Fruit fly (Drosophila melanogaster) whole organism, embryonic: ENCODE results near the gene CG5892.

Experiments used
- CG10147 ChIP-seq: fragments of 200-800 bp; sonication (Bioruptor generic); optimal IDR thresholded peaks from 2 replicates; lab custom pipeline; 2019; ENCODE audit warnings: missing biosample characterization, mild to moderate bottlenecking, missing genetic modification characterization, moderate library complexity
- CG10654 ChIP-seq: fragments of 200-800 bp; sonication (Bioruptor generic); optimal IDR thresholded peaks from 2 replicates; lab custom pipeline; 2016; ENCODE audit warnings: missing biosample characterization, missing genetic modification characterization
- CG11560 ChIP-seq: fragments of 200-800 bp; sonication (Bioruptor generic); IDR thresholded peaks from 3 replicates; pipeline ENCODE4 v1.3.6; 2022; ENCODE audit warnings: missing biosample characterization, missing genetic modification characterization
- CG14667 ChIP-seq: fragments of 200-800 bp; sonication (Bioruptor generic); IDR thresholded peaks from 2 replicates; pipeline ENCODE4 v1.3.6; 2022; ENCODE audit warnings: missing biosample characterization, missing genetic modification characterization
- CG16779 ChIP-seq: fragments of 200-800 bp; sonication (Bioruptor generic); IDR thresholded peaks from 2 replicates; pipeline ENCODE4 v1.3.6; 2022; ENCODE audit warnings: missing biosample characterization, missing genetic modification characterization
- CG18476 ChIP-seq: fragments of 200-800 bp; sonication (Bioruptor generic); optimal IDR thresholded peaks from 2 replicates; lab custom pipeline; 2016; ENCODE audit warnings: missing biosample characterization, mild to moderate bottlenecking, missing genetic modification characterization
- CG2875 ChIP-seq: fragments of 200-800 bp; sonication (Bioruptor generic); optimal IDR thresholded peaks from 2 replicates; lab custom pipeline; 2017; ENCODE audit warnings: missing biosample characterization, mild to moderate bottlenecking, missing genetic modification characterization, missing genetic modification reagents
- CG2889 ChIP-seq: fragments of 200-800 bp; sonication (Bioruptor generic); IDR thresholded peaks from 3 replicates; pipeline ENCODE4 v1.3.6; 2022; ENCODE audit warnings: missing biosample characterization, missing genetic modification characterization
- CG33213 ChIP-seq: fragments of 200-800 bp; sonication (Bioruptor generic); optimal IDR thresholded peaks from 3 replicates; lab custom pipeline; 2016; ENCODE audit warnings: missing biosample characterization, missing genetic modification characterization
- CG4730 ChIP-seq: fragments of 200-800 bp; sonication (Bioruptor generic); IDR thresholded peaks from 2 replicates; pipeline ENCODE4 v1.3.6; 2022; ENCODE audit warnings: missing biosample characterization, missing genetic modification characterization
- CG5245 ChIP-seq: fragments of 200-800 bp; sonication (Bioruptor generic); optimal IDR thresholded peaks from 3 replicates; lab custom pipeline; 2016; ENCODE audit warnings: missing biosample characterization, missing genetic modification characterization
- CG6689 ChIP-seq: fragments of 200-800 bp; sonication (Bioruptor generic); IDR thresholded peaks from 2 replicates; pipeline ENCODE4 v1.3.6; 2022; ENCODE audit warnings: missing biosample characterization, missing genetic modification characterization
- CG7556 ChIP-seq: fragments of 200-800 bp; sonication (Bioruptor generic); optimal IDR thresholded peaks from 2 replicates; lab custom pipeline; 2017; ENCODE audit warnings: missing biosample characterization, mild to moderate bottlenecking, missing genetic modification characterization
- CG7745 ChIP-seq: fragments of 200-800 bp; sonication (Bioruptor generic); optimal IDR thresholded peaks from 2 replicates; lab custom pipeline; 2018; ENCODE audit warnings: missing biosample characterization, mild to moderate bottlenecking, missing genetic modification characterization, moderate library complexity
- CG8281 ChIP-seq: fragments of 200-800 bp; sonication (Bioruptor generic); optimal IDR thresholded peaks from 2 replicates; lab custom pipeline; 2018; ENCODE audit warnings: missing biosample characterization, mild to moderate bottlenecking, missing genetic modification characterization, moderate library complexity
- CG8765 ChIP-seq: fragments of 200-800 bp; sonication (Bioruptor generic); IDR thresholded peaks from 2 replicates; pipeline ENCODE4 v1.3.6; 2022; ENCODE audit warnings: missing biosample characterization, missing genetic modification characterization
- CG9817 ChIP-seq: fragments of 200-800 bp; sonication (Bioruptor generic); optimal IDR thresholded peaks from 2 replicates; lab custom pipeline; 2018; ENCODE audit warnings: missing biosample characterization, mild to moderate bottlenecking, missing genetic modification characterization, moderate library complexity
- CG9876 ChIP-seq: fragments of 200-800 bp; sonication (Bioruptor generic); optimal IDR thresholded peaks from 2 replicates; lab custom pipeline; 2016; ENCODE audit warnings: missing biosample characterization, missing genetic modification characterization
- Camta ChIP-seq: fragments of 200-800 bp; sonication (Bioruptor generic); optimal IDR thresholded peaks from 2 replicates; lab custom pipeline; 2016; ENCODE audit warnings: missing biosample characterization, missing genetic modification characterization
- CrebB ChIP-seq: fragments of 200-800 bp; sonication (Bioruptor generic); optimal IDR thresholded peaks from 3 replicates; lab custom pipeline; 2018; ENCODE audit warnings: missing biosample characterization, mild to moderate bottlenecking, missing genetic modification characterization
- Doc2 ChIP-seq: fragments of 200-800 bp; sonication (Bioruptor generic); IDR thresholded peaks from 2 replicates; pipeline ENCODE4 v1.3.6; 2022; ENCODE audit warnings: missing biosample characterization, missing genetic modification characterization
- Elba2 ChIP-seq: fragments of 200-800 bp; sonication (Bioruptor generic); optimal IDR thresholded peaks from 3 replicates; lab custom pipeline; 2016; ENCODE audit warnings: missing biosample characterization, missing genetic modification characterization
- Ets97D ChIP-seq: fragments of 200-800 bp; sonication (Bioruptor generic); optimal IDR thresholded peaks from 3 replicates; lab custom pipeline; 2016; ENCODE audit warnings: missing biosample characterization, missing genetic modification characterization
- HLH4C ChIP-seq: fragments of 200-800 bp; sonication (Bioruptor generic); IDR thresholded peaks from 3 replicates; pipeline ENCODE4 v1.3.6; 2022; ENCODE audit warnings: missing biosample characterization, missing genetic modification characterization; ENCODE audit not compliant: partially characterized antibody
- Hr51 ChIP-seq, 2 experiments: fragments of 200-800 bp; sonication (Bioruptor generic); optimal IDR thresholded peaks; 2 replicates in 1 of 2; 3 replicates in 1 of 2; lab custom pipeline; 2016 to 2018; ENCODE audit warnings: missing biosample characterization in 2 of 2, missing genetic modification characterization in 2 of 2, mild to moderate bottlenecking in 1 of 2, moderate library complexity in 1 of 2
- Lim3 ChIP-seq: fragments of 200-800 bp; sonication (Bioruptor generic); IDR thresholded peaks from 2 replicates; pipeline ENCODE4 v1.3.6; 2022; ENCODE audit warnings: missing biosample characterization, missing genetic modification characterization
- Lpt ChIP-seq: fragments of >200 bp; optimal IDR thresholded peaks from 2 replicates; lab custom pipeline; 2018; ENCODE audit warnings: missing biosample characterization, missing genetic modification characterization
- MESR4 ChIP-seq: fragments of 200-800 bp; sonication (Bioruptor generic); optimal IDR thresholded peaks from 2 replicates; lab custom pipeline; 2018; ENCODE audit warnings: missing biosample characterization, mild to moderate bottlenecking, missing genetic modification characterization, moderate library complexity
- Neu2 ChIP-seq: fragments of 200-800 bp; sonication (Bioruptor generic); optimal IDR thresholded peaks from 3 replicates; lab custom pipeline; 2016; ENCODE audit warnings: missing biosample characterization, missing genetic modification characterization, borderline replicate concordance
- Oli ChIP-seq: fragments of 200-800 bp; sonication (Bioruptor generic); optimal IDR thresholded peaks from 2 replicates; lab custom pipeline; 2018; ENCODE audit warnings: missing biosample characterization, mild to moderate bottlenecking, missing genetic modification characterization, moderate library complexity
- PHDP ChIP-seq: fragments of 200-800 bp; sonication (Bioruptor generic); optimal IDR thresholded peaks from 3 replicates; lab custom pipeline; 2018; ENCODE audit warnings: missing biosample characterization, mild to moderate bottlenecking, missing genetic modification characterization, moderate library complexity
- Pdp1 ChIP-seq, 2 experiments: fragments of 200-800 bp; sonication (Bioruptor generic); optimal IDR thresholded peaks; 3 replicates each; lab custom pipeline; 2016; ENCODE audit warnings: missing biosample characterization in 2 of 2, missing genetic modification characterization in 2 of 2, mild to moderate bottlenecking in 1 of 2, moderate library complexity in 1 of 2
- Sox100B ChIP-seq: fragments of 200-800 bp; sonication (Bioruptor generic); optimal IDR thresholded peaks from 3 replicates; lab custom pipeline; 2018; ENCODE audit warnings: missing biosample characterization, mild to moderate bottlenecking, missing genetic modification characterization
- Ssrp ChIP-seq: fragments of 200-800 bp; sonication (Bioruptor generic); optimal IDR thresholded peaks from 2 replicates; lab custom pipeline; 2018; ENCODE audit warnings: missing biosample characterization, mild to moderate bottlenecking, missing genetic modification characterization, moderate library complexity
- Tbp ChIP-seq: fragments of >200 bp; optimal IDR thresholded peaks from 2 replicates; lab custom pipeline; 2018; ENCODE audit warnings: missing biosample characterization, missing genetic modification characterization
- Vsx1 ChIP-seq: fragments of 200-800 bp; sonication (Bioruptor generic); optimal IDR thresholded peaks from 2 replicates; lab custom pipeline; 2017; ENCODE audit warnings: missing biosample characterization, mild to moderate bottlenecking, missing genetic modification characterization, missing genetic modification reagents
- ara ChIP-seq: fragments of 200-800 bp; sonication (Bioruptor generic); IDR thresholded peaks from 2 replicates; pipeline ENCODE4 v1.3.6; 2022; ENCODE audit warnings: missing biosample characterization, missing genetic modification characterization
- ash1 ChIP-seq: fragments of 200-800 bp; sonication (Bioruptor generic); optimal IDR thresholded peaks from 2 replicates; lab custom pipeline; 2018; ENCODE audit warnings: missing biosample characterization, mild to moderate bottlenecking, missing genetic modification characterization
- bab2 ChIP-seq: fragments of 200-800 bp; sonication (Bioruptor generic); optimal IDR thresholded peaks from 2 replicates; lab custom pipeline; 2016; ENCODE audit warnings: missing biosample characterization, missing genetic modification characterization
- chn ChIP-seq: fragments of 200-800 bp; sonication (Bioruptor generic); optimal IDR thresholded peaks from 2 replicates; lab custom pipeline; 2016; ENCODE audit warnings: missing biosample characterization, missing genetic modification characterization
- ci ChIP-seq: fragments of 200-800 bp; sonication (Bioruptor generic); IDR thresholded peaks from 3 replicates; pipeline ENCODE4 v1.3.6; 2022; ENCODE audit warnings: missing biosample characterization, missing genetic modification characterization
- dmrt99B ChIP-seq: fragments of 200-800 bp; sonication (Bioruptor generic); optimal IDR thresholded peaks from 2 replicates; lab custom pipeline; 2018; ENCODE audit warnings: missing biosample characterization, mild to moderate bottlenecking, missing genetic modification characterization, moderate library complexity
- gcm ChIP-seq: fragments of 200-800 bp; sonication (Bioruptor generic); optimal IDR thresholded peaks from 2 replicates; lab custom pipeline; 2019; ENCODE audit warnings: missing biosample characterization, mild to moderate bottlenecking, missing genetic modification characterization, moderate library complexity
- gem ChIP-seq: fragments of 200-800 bp; sonication (Bioruptor generic); optimal IDR thresholded peaks from 2 replicates; lab custom pipeline; 2019; ENCODE audit warnings: missing biosample characterization, mild to moderate bottlenecking, missing genetic modification characterization, moderate library complexity
- grau ChIP-seq: fragments of 200-800 bp; optimal IDR thresholded peaks from 3 replicates; lab custom pipeline; 2019; ENCODE audit warnings: missing biosample characterization, mild to moderate bottlenecking, missing genetic modification characterization, moderate library complexity
- mam ChIP-seq: fragments of 200-800 bp; sonication (Bioruptor generic); optimal IDR thresholded peaks from 3 replicates; lab custom pipeline; 2016; ENCODE audit warnings: missing biosample characterization, missing genetic modification characterization
- nerfin-1 ChIP-seq: fragments of 200-800 bp; sonication (Bioruptor generic); optimal IDR thresholded peaks from 3 replicates; lab custom pipeline; 2019; ENCODE audit warnings: missing biosample characterization, mild to moderate bottlenecking, missing genetic modification characterization, moderate library complexity
- peb ChIP-seq: fragments of 200-800 bp; sonication (Bioruptor generic); IDR thresholded peaks from 2 replicates; pipeline ENCODE4 v1.3.6; 2022; ENCODE audit warnings: missing biosample characterization, missing genetic modification characterization
- psq ChIP-seq: fragments of 200-800 bp; sonication (Bioruptor generic); optimal IDR thresholded peaks from 2 replicates; lab custom pipeline; 2017; ENCODE audit warnings: missing biosample characterization, missing genetic modification characterization
- salm ChIP-seq: fragments of 200-800 bp; sonication (Bioruptor generic); optimal IDR thresholded peaks from 2 replicates; lab custom pipeline; 2018; ENCODE audit warnings: missing biosample characterization, mild to moderate bottlenecking, missing genetic modification characterization
- tup ChIP-seq: fragments of 200-800 bp; sonication (Bioruptor generic); optimal IDR thresholded peaks from 2 replicates; lab custom pipeline; 2016; ENCODE audit warnings: missing biosample characterization, mild to moderate bottlenecking, missing genetic modification characterization, moderate library complexity
- vnd ChIP-seq: fragments of 200-800 bp; sonication (Bioruptor generic); IDR thresholded peaks from 3 replicates; pipeline ENCODE4 v1.3.6; 2022; ENCODE audit warnings: missing biosample characterization, missing genetic modification characterization; ENCODE audit not compliant: partially characterized antibody

CG5892 gene

dm6 chr3R:21269923-21270322 lies 27.5 kb downstream of the CG5892 start, which contains the start of the genes AP-2sigma and Idi (continued):
- no peak for TF ChIP-seq Tbp (GFP tag; lab: Kevin White, UChicago)
- TF ChIP-seq CG14667 = no peak
- peak in 1 of 2 experiments; percentile 86 for TF ChIP-seq Pdp1 (GFP tag; optimal IDR thresholded peaks at IDR 0.05; lab: Kevin White, UChicago)
- TF ChIP-seq CrebB (tag; lab: Kevin White, UChicago) = no peak
- TF ChIP-seq CG7745 (tag; lab: Kevin White, UChicago) = no peak
- peak; percentile 40 for TF ChIP-seq gcm (GFP tag; lab: Kevin White, UChicago)
- TF ChIP-seq Camta (GFP tag; lab: Kevin White, UChicago) = peak; percentile 5
- no peak for TF ChIP-seq Neu2
- peak; percentile 35 for TF ChIP-seq chn
- TF ChIP-seq mam (GFP tag; lab: Kevin White, UChicago) = peak; percentile 30
- TF ChIP-seq PHDP (tag; lab: Kevin White, UChicago) = no peak
- TF ChIP-seq grau (tag; lab: Kevin White, UChicago) = peak; percentile 22
- TF ChIP-seq CG7556 = no peak
- TF ChIP-seq CG5245 (GFP tag; lab: Kevin White, UChicago) = no peak
- TF ChIP-seq HLH4C (GFP tag; lab: Robert Waterston, UW) = no peak
- no peak for TF ChIP-seq gem (tag; lab: Kevin White, UChicago)
- peak; percentile 0 for TF ChIP-seq salm (tag; lab: Kevin White, UChicago)
- no peak for TF ChIP-seq peb
- peak; percentile 83 for TF ChIP-seq MESR4 (GFP tag; lab: Kevin White, UChicago)
- TF ChIP-seq bab2 (GFP tag; lab: Kevin White, UChicago) = no peak
- TF ChIP-seq vnd = no peak
- TF ChIP-seq CG10147 = no peak
- TF ChIP-seq CG8765 (GFP tag; lab: Robert Waterston, UW) = no peak
- no peak for TF ChIP-seq CG9817 (tag; lab: Kevin White, UChicago)
- TF ChIP-seq ci (GFP tag; lab: Robert Waterston, UW) = peak; percentile 61; the same call in 2 of the 3 replicates
- TF ChIP-seq CG2889 (GFP tag; lab: Robert Waterston, UW) = no peak
- TF ChIP-seq CG2875 (GFP tag; lab: Kevin White, UChicago) = no peak
- no peak for TF ChIP-seq CG6689 (GFP tag; lab: Robert Waterston, UW)
- TF ChIP-seq Ets97D (GFP tag; lab: Kevin White, UChicago) = peak; percentile 46
- TF ChIP-seq dmrt99B (tag; lab: Kevin White, UChicago) = no peak
- no peak for TF ChIP-seq CG9876 (GFP tag; lab: Kevin White, UChicago)
- no peak for TF ChIP-seq Hr51 (GFP tag; optimal IDR thresholded peaks at IDR 0.05; lab: Kevin White, UChicago)
- no peak for TF ChIP-seq CG4730 (GFP tag; lab: Robert Waterston, UW)
- no peak for TF ChIP-seq ara (GFP tag; lab: Robert Waterston, UW)
- no peak for TF ChIP-seq Elba2 (GFP tag; lab: Kevin White, UChicago)
- no peak for TF ChIP-seq CG16779 (GFP tag; lab: Robert Waterston, UW)
- no peak for TF ChIP-seq Lim3 (GFP tag; lab: Robert Waterston, UW)
- TF ChIP-seq Vsx1 (GFP tag; lab: Kevin White, UChicago) = no peak
- TF ChIP-seq Ssrp (tag; lab: Kevin White, UChicago) = no peak
- TF ChIP-seq psq (GFP tag; lab: Kevin White, UChicago) = no peak
- no peak for TF ChIP-seq CG18476 (GFP tag; lab: Kevin White, UChicago)
- TF ChIP-seq CG11560 = no peak
- TF ChIP-seq CG8281 (tag; lab: Kevin White, UChicago) = no peak
- TF ChIP-seq Sox100B = no peak
- TF ChIP-seq Oli (tag; lab: Kevin White, UChicago) = no peak
- no peak for TF ChIP-seq Lpt (GFP tag; lab: Kevin White, UChicago)
- TF ChIP-seq nerfin-1 (tag; lab: Kevin White, UChicago) = peak; percentile 42
- TF ChIP-seq ash1 (GFP tag; lab: Kevin White, UChicago) = no peak
- no peak for TF ChIP-seq tup (GFP tag; lab: Kevin White, UChicago)
- no peak for TF ChIP-seq CG10654
- no peak for TF ChIP-seq Doc2 (GFP tag; lab: Robert Waterston, UW)
- TF ChIP-seq CG33213 (GFP tag; lab: Kevin White, UChicago) = no peak
